Fruit fly (Drosophila melanogaster) whole organism, embryonic: ENCODE results near the gene CG12012.

Experiments used
- Abd-B ChIP-seq: fragments of 200-800 bp; sonication (Bioruptor generic); optimal IDR thresholded peaks from 2 replicates; lab custom pipeline; 2018; ENCODE audit warnings: missing biosample characterization, mild to moderate bottlenecking, missing genetic modification characterization, moderate library complexity
- Antp ChIP-seq: fragments of 200-800 bp; sonication (Bioruptor generic); optimal IDR thresholded peaks from 3 replicates; lab custom pipeline; 2016; ENCODE audit warnings: missing biosample characterization, missing genetic modification characterization
- BtbVII ChIP-seq: fragments of 200-800 bp; sonication (Bioruptor generic); optimal IDR thresholded peaks from 3 replicates; lab custom pipeline; 2017; ENCODE audit warnings: missing biosample characterization, mild to moderate bottlenecking, missing genetic modification characterization
- CG11398 ChIP-seq: fragments of 200-800 bp; sonication (Bioruptor generic); optimal IDR thresholded peaks from 2 replicates; lab custom pipeline; 2016; ENCODE audit warnings: missing biosample characterization, missing genetic modification characterization
- CG1233 ChIP-seq: fragments of 200-800 bp; sonication (Bioruptor generic); optimal IDR thresholded peaks from 4 replicates; lab custom pipeline; 2018; ENCODE audit warnings: missing biosample characterization, mild to moderate bottlenecking, missing genetic modification characterization
- CG13424 ChIP-seq: fragments of 200-800 bp; sonication (Bioruptor generic); optimal IDR thresholded peaks from 2 replicates; lab custom pipeline; 2019; ENCODE audit warnings: missing biosample characterization, mild to moderate bottlenecking, missing genetic modification characterization, moderate library complexity
- CG14050 ChIP-seq: fragments of 200-800 bp; sonication (Bioruptor generic); IDR thresholded peaks from 3 replicates; pipeline ENCODE4 v1.3.6; 2022; ENCODE audit warnings: missing biosample characterization, missing genetic modification characterization
- CG1602 ChIP-seq: fragments of 200-800 bp; sonication (Bioruptor generic); optimal IDR thresholded peaks from 3 replicates; lab custom pipeline; 2016; ENCODE audit warnings: missing biosample characterization, missing genetic modification characterization
- CG1603 ChIP-seq: fragments of 200-800 bp; sonication (Bioruptor generic); optimal IDR thresholded peaks from 2 replicates; lab custom pipeline; 2019; ENCODE audit warnings: missing biosample characterization, mild to moderate bottlenecking, missing genetic modification characterization, moderate library complexity
- CG17361 ChIP-seq: fragments of 200-800 bp; sonication (Bioruptor generic); IDR thresholded peaks from 3 replicates; pipeline ENCODE4 v1.3.6; 2022; ENCODE audit warnings: missing biosample characterization, missing genetic modification characterization
- CG17568 ChIP-seq: fragments of 200-800 bp; sonication (Bioruptor generic); optimal IDR thresholded peaks from 2 replicates; lab custom pipeline; 2018; ENCODE audit warnings: missing biosample characterization, mild to moderate bottlenecking, missing genetic modification characterization, moderate library complexity
- CG17612 ChIP-seq: fragments of 200-800 bp; sonication (Bioruptor generic); IDR thresholded peaks from 2 replicates; pipeline ENCODE4 v1.3.6; 2022; ENCODE audit warnings: missing biosample characterization, missing genetic modification characterization
- CG17829 ChIP-seq: fragments of 200-800 bp; optimal IDR thresholded peaks from 2 replicates; lab custom pipeline; 2019; ENCODE audit warnings: missing biosample characterization, mild to moderate bottlenecking, missing genetic modification characterization, moderate library complexity
- CG1792 ChIP-seq: fragments of 200-800 bp; sonication (Bioruptor generic); optimal IDR thresholded peaks from 2 replicates; lab custom pipeline; 2016; ENCODE audit warnings: missing biosample characterization, missing genetic modification characterization
- CG32532 ChIP-seq: fragments of 200-800 bp; sonication (Bioruptor generic); IDR thresholded peaks from 2 replicates; pipeline ENCODE4 v1.3.6; 2022; ENCODE audit warnings: missing biosample characterization, missing genetic modification characterization
- CG4328 ChIP-seq: fragments of 200-800 bp; sonication (Bioruptor generic); optimal IDR thresholded peaks from 3 replicates; lab custom pipeline; 2017; ENCODE audit warnings: missing biosample characterization, missing genetic modification reagents, missing genetic modification characterization
- CG43689 ChIP-seq: fragments of 200-800 bp; sonication (Bioruptor generic); IDR thresholded peaks from 2 replicates; pipeline ENCODE4 v1.3.6; 2022; ENCODE audit warnings: missing biosample characterization, missing genetic modification characterization
- CG5245 ChIP-seq: fragments of 200-800 bp; sonication (Bioruptor generic); optimal IDR thresholded peaks from 3 replicates; lab custom pipeline; 2016; ENCODE audit warnings: missing biosample characterization, missing genetic modification characterization
- CG6765 ChIP-seq: fragments of 200-800 bp; sonication (Bioruptor generic); optimal IDR thresholded peaks from 3 replicates; lab custom pipeline; 2017; ENCODE audit warnings: missing biosample characterization, mild to moderate bottlenecking, missing genetic modification characterization
- CG7963 ChIP-seq: fragments of 200-800 bp; sonication (Bioruptor generic); IDR thresholded peaks from 3 replicates; pipeline ENCODE4 v1.3.6; 2022; ENCODE audit warnings: missing biosample characterization, missing genetic modification characterization; ENCODE audit not compliant: partially characterized antibody
- CkIIα-i1 ChIP-seq: fragments of 200-800 bp; sonication (Bioruptor generic); IDR thresholded peaks from 2 replicates; pipeline ENCODE4 v1.3.6; 2022; ENCODE audit warnings: missing biosample characterization, missing genetic modification characterization
- D19A ChIP-seq: fragments of 200-800 bp; optimal IDR thresholded peaks from 3 replicates; lab custom pipeline; 2019; ENCODE audit warnings: missing biosample characterization, mild to moderate bottlenecking, missing genetic modification characterization, moderate library complexity
- D19B ChIP-seq: fragments of 200-800 bp; sonication (Bioruptor generic); optimal IDR thresholded peaks from 2 replicates; lab custom pipeline; 2017; ENCODE audit warnings: missing biosample characterization, mild to moderate bottlenecking, missing genetic modification characterization
- Dbx ChIP-seq: fragments of 200-800 bp; sonication (Bioruptor generic); IDR thresholded peaks from 3 replicates; pipeline ENCODE4 v1.3.6; 2022; ENCODE audit warnings: missing biosample characterization, missing genetic modification characterization
- Hr51 ChIP-seq, 2 experiments: fragments of 200-800 bp; sonication (Bioruptor generic); optimal IDR thresholded peaks; 2 replicates in 1 of 2; 3 replicates in 1 of 2; lab custom pipeline; 2016 to 2018; ENCODE audit warnings: missing biosample characterization in 2 of 2, missing genetic modification characterization in 2 of 2, mild to moderate bottlenecking in 1 of 2, moderate library complexity in 1 of 2
- NC2β ChIP-seq: fragments of 200-800 bp; sonication (Bioruptor generic); optimal IDR thresholded peaks from 2 replicates; lab custom pipeline; 2016; ENCODE audit warnings: missing biosample characterization, missing genetic modification characterization
- NK7.1 ChIP-seq: fragments of 200-800 bp; sonication (Bioruptor generic); optimal IDR thresholded peaks from 3 replicates; lab custom pipeline; 2016; ENCODE audit warnings: missing biosample characterization, missing genetic modification characterization
- Rfx ChIP-seq: fragments of 200-800 bp; sonication (Bioruptor generic); IDR thresholded peaks from 2 replicates; pipeline ENCODE4 v1.3.6; 2022; ENCODE audit warnings: missing biosample characterization, missing genetic modification characterization
- Rx ChIP-seq: fragments of 200-800 bp; sonication (Bioruptor generic); IDR thresholded peaks from 2 replicates; pipeline ENCODE4 v1.3.6; 2022; ENCODE audit warnings: missing biosample characterization, missing genetic modification characterization
- Taf1 ChIP-seq: fragments of 200-800 bp; sonication (Bioruptor generic); IDR thresholded peaks from 2 replicates; pipeline ENCODE4 v1.3.6; 2022; ENCODE audit warnings: missing biosample characterization, missing genetic modification characterization
- ap ChIP-seq: fragments of 200-800 bp; sonication (Bioruptor generic); IDR thresholded peaks from 2 replicates; pipeline ENCODE4 v1.3.6; 2022; ENCODE audit warnings: missing biosample characterization, missing genetic modification characterization
- ash1 ChIP-seq: fragments of 200-800 bp; sonication (Bioruptor generic); optimal IDR thresholded peaks from 2 replicates; lab custom pipeline; 2018; ENCODE audit warnings: missing biosample characterization, mild to moderate bottlenecking, missing genetic modification characterization
- az2 ChIP-seq: fragments of 200-800 bp; sonication (Bioruptor generic); optimal IDR thresholded peaks from 3 replicates; lab custom pipeline; 2016; ENCODE audit warnings: missing biosample characterization, missing genetic modification characterization
- bigmax ChIP-seq: fragments of 200-800 bp; sonication (Bioruptor generic); optimal IDR thresholded peaks from 2 replicates; lab custom pipeline; 2018; ENCODE audit warnings: missing biosample characterization, mild to moderate bottlenecking, missing genetic modification characterization
- bsh ChIP-seq, 2 experiments: fragments of 200-800 bp; sonication (Bioruptor generic); optimal IDR thresholded peaks; 2 replicates each; lab custom pipeline; 2017 to 2018; ENCODE audit warnings: mild to moderate bottlenecking in 2 of 2, missing biosample characterization in 2 of 2, missing genetic modification characterization in 2 of 2, moderate library complexity in 1 of 2
- chn ChIP-seq: fragments of 200-800 bp; sonication (Bioruptor generic); optimal IDR thresholded peaks from 2 replicates; lab custom pipeline; 2016; ENCODE audit warnings: missing biosample characterization, missing genetic modification characterization
- grn ChIP-seq: fragments of 200-800 bp; sonication (Bioruptor generic); optimal IDR thresholded peaks from 3 replicates; lab custom pipeline; 2017; ENCODE audit warnings: missing biosample characterization, missing genetic modification characterization
- gro ChIP-seq: fragments of 200-800 bp; sonication (Bioruptor generic); optimal IDR thresholded peaks from 2 replicates; lab custom pipeline; 2016; ENCODE audit warnings: missing biosample characterization, missing genetic modification characterization
- h ChIP-seq: fragments of >200 bp; optimal IDR thresholded peaks from 2 replicates; lab custom pipeline; 2017
- hkb ChIP-seq, 2 experiments: fragments of 200-800 bp in 1 of 2; fragments of >200 bp in 1 of 2; sonication (Bioruptor generic) in 1 of 2; IDR thresholded peaks in 1 of 2; optimal IDR thresholded peaks in 1 of 2; 2 replicates each; pipeline versions ENCODE4 v1.3.6 to Lab custom; 2017 to 2022; ENCODE audit warnings: missing biosample characterization in 1 of 2, missing genetic modification characterization in 1 of 2
- lab ChIP-seq: fragments of 200-800 bp; sonication (Bioruptor generic); optimal IDR thresholded peaks from 3 replicates; lab custom pipeline; 2017; ENCODE audit warnings: missing biosample characterization, missing genetic modification characterization, mild to moderate bottlenecking, moderate library complexity, missing genetic modification reagents
- lola ChIP-seq, 3 experiments: fragments of >200 bp in 2 of 3; fragments of 200-800 bp in 1 of 3; sonication (Bioruptor generic) in 1 of 3; optimal IDR thresholded peaks; 2 replicates each; lab custom pipeline; 2017 to 2019; ENCODE audit warnings: missing biosample characterization in 3 of 3, missing genetic modification characterization in 3 of 3, mild to moderate bottlenecking in 1 of 3, moderate library complexity in 1 of 3
- p53 ChIP-seq: fragments of 200-800 bp; sonication (Bioruptor generic); optimal IDR thresholded peaks from 2 replicates; lab custom pipeline; 2016; ENCODE audit warnings: missing biosample characterization, missing genetic modification characterization
- seq ChIP-seq: fragments of 200-800 bp; sonication (Bioruptor generic); IDR thresholded peaks from 2 replicates; pipeline ENCODE4 v1.3.6; 2022; ENCODE audit warnings: missing biosample characterization, missing genetic modification characterization
- sisA ChIP-seq: fragments of 200-800 bp; sonication (Bioruptor generic); IDR thresholded peaks from 2 replicates; pipeline ENCODE4 v1.3.6; 2022; ENCODE audit warnings: missing biosample characterization, missing genetic modification characterization
- slp2 ChIP-seq: fragments of 200-800 bp; sonication (Bioruptor generic); optimal IDR thresholded peaks from 2 replicates; lab custom pipeline; 2016; ENCODE audit warnings: missing biosample characterization, missing genetic modification characterization
- sob ChIP-seq: fragments of 200-800 bp; sonication (Bioruptor generic); IDR thresholded peaks from 2 replicates; pipeline ENCODE4 v1.3.6; 2022; ENCODE audit warnings: missing biosample characterization, missing genetic modification characterization
- sqz ChIP-seq: fragments of 200-800 bp; sonication (Bioruptor generic); optimal IDR thresholded peaks from 3 replicates; lab custom pipeline; 2018; ENCODE audit warnings: missing biosample characterization, mild to moderate bottlenecking, missing genetic modification characterization
- sr ChIP-seq: fragments of 200-800 bp; sonication (Bioruptor generic); IDR thresholded peaks from 3 replicates; pipeline ENCODE4 v1.3.6; 2022; ENCODE audit warnings: missing biosample characterization, missing genetic modification characterization
- sug ChIP-seq: fragments of 200-800 bp; optimal IDR thresholded peaks from 2 replicates; lab custom pipeline; 2019; ENCODE audit warnings: missing biosample characterization, mild to moderate bottlenecking, missing genetic modification characterization, moderate library complexity
- zfh1 ChIP-seq: fragments of 200-800 bp; sonication (Bioruptor generic); IDR thresholded peaks from 3 replicates; pipeline ENCODE4 v1.3.6; 2022; ENCODE audit warnings: missing biosample characterization, missing genetic modification characterization

The CG12012 gene

DNA sequence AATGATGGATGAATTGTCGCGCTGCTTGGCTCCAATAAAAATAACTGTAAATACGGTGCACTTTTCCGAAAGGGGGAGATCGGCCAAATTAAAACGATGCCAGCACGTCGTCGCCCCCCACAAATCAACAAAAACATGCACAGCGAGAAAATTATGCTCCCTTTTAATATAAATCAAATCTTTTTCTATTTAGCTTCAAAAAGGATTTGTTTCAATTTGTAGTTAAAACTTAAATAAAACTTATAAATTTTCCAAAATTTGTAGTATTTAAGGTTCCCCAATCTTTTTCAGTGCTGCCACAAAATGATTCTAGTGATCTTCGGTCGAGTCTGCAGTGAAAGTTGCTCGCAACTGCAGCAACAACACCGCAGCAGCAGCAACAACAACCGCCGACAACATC lies 19.5 kb downstream of the CG12012 start (continued):
- TF ChIP-seq CG17361 (GFP tag; lab: Robert Waterston, UW) (peak; percentile 89), Hr51 (GFP tag; optimal IDR thresholded peaks at IDR 0.05; lab: Kevin White, UChicago) (peak; percentile 30 to 68), az2 (GFP tag; lab: Kevin White, UChicago) (peak; percentile 93), sisA (GFP tag; lab: Robert Waterston, UW) (peak; percentile 88), CG11398 (GFP tag; lab: Kevin White, UChicago) (peak; percentile 43), CG1792 (GFP tag; lab: Kevin White, UChicago) (peak; percentile 53), Antp (GFP tag; lab: Kevin White, UChicago) (peak; percentile 72), CG1233 (GFP tag; lab: Kevin White, UChicago) (peak; percentile 79), Taf1 (GFP tag; lab: Robert Waterston, UW) (no peak), Abd-B (GFP tag; lab: Kevin White, UChicago) (peak; percentile 81), lab (GFP tag; lab: Kevin White, UChicago) (peak; percentile 73), ash1 (no peak), CG1603 (tag; lab: Kevin White, UChicago) (peak; percentile 60), CG17568 (peak; percentile 77), D19A (tag; lab: Kevin White, UChicago) (peak; percentile 90), NC2β (GFP tag; lab: Kevin White, UChicago) (peak; percentile 86), sr (GFP tag; lab: Robert Waterston, UW) (no peak), CG43689 (GFP tag; lab: Robert Waterston, UW) (no peak), CG4328 (GFP tag; lab: Kevin White, UChicago) (peak; percentile 76), CG7963 (no peak), sug (tag; lab: Kevin White, UChicago) (peak; percentile 50), Dbx (GFP tag; lab: Robert Waterston, UW) (no peak), gro (GFP tag; lab: Kevin White, UChicago) (no peak), CG13424 (tag; lab: Kevin White, UChicago) (peak; percentile 91), p53 (GFP tag; lab: Kevin White, UChicago) (peak; percentile 39), slp2 (GFP tag; lab: Kevin White, UChicago) (peak; percentile 67), CG32532 (GFP tag; lab: Robert Waterston, UW) (peak; percentile 23; the same call in 1 of the 2 replicates), CG17829 (tag; lab: Kevin White, UChicago) (peak; percentile 97), bsh (GFP tag; optimal IDR thresholded peaks at IDR 0.05; lab: Kevin White, UChicago) (peak; percentile 84 to 98), sqz (GFP tag; lab: Kevin White, UChicago) (peak; percentile 90), bigmax (no peak), lola (GFP tag; optimal IDR thresholded peaks at IDR 0.05; lab: Kevin White, UChicago) (peak in 1 of 3 experiments; percentile 97), grn (peak; percentile 37), h (lab: Kevin White, UChicago) (no peak), CG6765 (GFP tag; lab: Kevin White, UChicago) (no peak), CG14050 (GFP tag; lab: Robert Waterston, UW) (peak; percentile 60; the same call in 2 of the 3 replicates), NK7.1 (GFP tag; lab: Kevin White, UChicago) (peak; percentile 64), zfh1 (GFP tag; lab: Robert Waterston, UW) (peak; percentile 94), D19B (GFP tag; lab: Kevin White, UChicago) (no peak), sob (GFP tag; lab: Robert Waterston, UW) (no peak; the same call in 1 of the 2 replicates), ap (GFP tag; lab: Robert Waterston, UW) (peak; percentile 77), CG17612 (GFP tag; lab: Robert Waterston, UW) (0 out of 2 replicates have a peak, but pooled peaks have one; percentile 23), hkb (optimal IDR thresholded peaks at IDR 0.05; lab: Kevin White, UChicago) (no peak), hkb (GFP tag; IDR thresholded peaks at IDR 0.05; lab: Robert Waterston, UW) (peak; percentile 79), Rx (GFP tag; lab: Robert Waterston, UW) (peak; percentile 56; the same call in 1 of the 2 replicates), Rfx (0 out of 2 replicates have a peak, but pooled peaks have one; percentile 21), chn (GFP tag; lab: Kevin White, UChicago) (peak; percentile 91), BtbVII (GFP tag; lab: Kevin White, UChicago) (peak; percentile 60), CkIIα-i1 (GFP tag; lab: Robert Waterston, UW) (no peak), CG5245 (GFP tag; lab: Kevin White, UChicago) (peak; percentile 83), CG1602 (GFP tag; lab: Kevin White, UChicago) (peak; percentile 89), seq (GFP tag; lab: Robert Waterston, UW) (peak; percentile 39; the same call in 1 of the 2 replicates)
